Worm (Caenorhabditis elegans): ENCODE measurements around the gene fbxa-116.

DNA sequence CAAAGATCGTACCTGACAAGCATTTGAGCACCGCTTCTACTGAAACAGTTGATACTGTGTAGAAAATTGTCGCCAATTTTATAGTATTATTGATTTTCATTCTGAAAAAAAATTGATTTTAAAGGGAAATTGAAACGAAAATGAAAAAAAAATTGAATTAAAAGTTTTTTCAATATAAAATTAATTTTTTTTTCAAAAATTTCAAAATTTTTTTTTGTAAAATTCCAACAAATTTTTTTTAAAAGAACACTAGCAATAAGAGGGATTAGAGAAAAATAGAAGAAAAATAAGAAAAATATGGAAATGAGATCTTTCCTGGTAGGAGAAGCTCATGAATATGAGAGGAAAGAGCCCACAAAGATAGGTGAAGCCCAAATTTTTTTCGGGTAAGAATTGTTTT is 26.5 kb upstream of the fbxa-116 start, which contains the start of gene Y113G7B.11:
- no peak for TF ChIP-seq blmp-1 (tag; optimal IDR thresholded peaks at IDR 0.05)
- TF ChIP-seq ceh-39 (tag; optimal IDR thresholded peaks at IDR 0.05): no peak
- TF ChIP-seq mab-5 (tag; optimal IDR thresholded peaks at IDR 0.05): no peak
- no peak for TF ChIP-seq unc-39 (tag; optimal IDR thresholded peaks at IDR 0.05)
- TF ChIP-seq zip-8 (tag; optimal IDR thresholded peaks at IDR 0.05): no peak
- no peak for TF ChIP-seq elt-3 (tag; optimal IDR thresholded peaks at IDR 0.05)

All from whole organism, mixed stage, embryonic.